Fruit fly (Drosophila melanogaster): ENCODE results near the gene Mnat9.
A peak's percentile ranks its signal among the peaks of the same experiment; 100 is the strongest.

The Mnat9 gene

DNA sequence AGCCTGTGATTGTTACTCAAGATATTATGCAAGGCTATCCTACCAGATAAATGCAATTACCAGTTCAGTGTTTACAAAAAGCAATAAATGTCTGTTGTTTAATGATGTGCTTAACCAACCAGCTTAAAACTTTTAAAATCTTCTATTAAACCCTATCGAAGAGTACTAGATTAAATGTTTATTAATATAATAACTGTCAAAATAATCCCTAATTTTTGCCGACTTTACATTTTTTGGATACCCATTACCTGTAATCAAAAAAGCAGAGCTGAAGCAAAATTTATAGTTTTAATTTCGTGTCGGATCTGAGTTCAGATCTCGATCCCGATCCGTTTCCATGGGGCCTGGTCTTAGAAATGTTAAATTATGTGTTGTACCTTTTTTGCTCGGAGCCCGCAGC is 25.7 kb downstream of the Mnat9 start, which contains the start of gene CG1638:
Gene CG1638 (plus strand): TSS at position 301 of the 400 bp plus-strand sequence.
- TF ChIP-seq woc (GFP tag; optimal IDR thresholded peaks at IDR 0.05) (no peak), sv (GFP tag; optimal IDR thresholded peaks at IDR 0.05) (no peak), GATAd (GFP tag; optimal IDR thresholded peaks at IDR 0.05) (no peak), lola (GFP tag; optimal IDR thresholded peaks at IDR 0.05) (no peak)

DNA sequence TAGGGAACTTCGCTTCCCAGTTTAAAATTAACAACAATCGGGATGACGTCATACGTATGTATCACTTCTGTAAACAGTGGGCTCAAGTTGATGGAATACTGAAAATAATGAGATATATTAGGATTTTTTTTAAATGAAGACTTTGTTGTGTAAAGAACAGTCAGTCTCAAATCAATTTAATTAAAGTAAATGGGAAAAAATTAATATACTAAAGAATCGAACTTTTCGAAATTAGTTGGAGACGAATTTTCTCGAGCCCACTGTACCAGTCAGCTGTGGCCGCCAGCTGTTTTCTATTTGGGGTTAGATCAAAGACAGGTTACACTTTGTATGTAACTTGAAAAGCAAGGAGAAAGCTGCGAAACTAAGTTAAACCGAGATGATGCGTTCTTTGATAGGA is 27.6 kb downstream of the Mnat9 start, which contains the start of gene CG1635:
Gene CG1635 (plus strand): TSS at position 300 of the 400 bp plus-strand sequence.
- TF ChIP-seq rgr (GFP tag; optimal IDR thresholded peaks at IDR 0.05), result peak; percentile 99
- TF ChIP-seq jim (GFP tag; optimal IDR thresholded peaks at IDR 0.05), result no peak
- TF ChIP-seq Hr78 (GFP tag; optimal IDR thresholded peaks at IDR 0.05), result no peak
- TF ChIP-seq Jra (GFP tag; optimal IDR thresholded peaks at IDR 0.05), result no peak
- no peak for TF ChIP-seq usp (GFP tag; optimal IDR thresholded peaks at IDR 0.05)
- TF ChIP-seq CG9705 (GFP tag; optimal IDR thresholded peaks at IDR 0.05), result peak; percentile 97
- no peak for TF ChIP-seq lola (GFP tag; optimal IDR thresholded peaks at IDR 0.05)
- no peak for TF ChIP-seq Dfd (GFP tag; optimal IDR thresholded peaks at IDR 0.05)
- peak; percentile 97 for TF ChIP-seq CG32264 (GFP tag; optimal IDR thresholded peaks at IDR 0.05)
- TF ChIP-seq GATAd (GFP tag; optimal IDR thresholded peaks at IDR 0.05), result peak; percentile 93
- TF ChIP-seq h (GFP tag; optimal IDR thresholded peaks at IDR 0.05), result peak; percentile 97
- TF ChIP-seq dsf (GFP tag; optimal IDR thresholded peaks at IDR 0.05; ENCODE audit: borderline replicate concordance), result peak; percentile 96
- TF ChIP-seq dl (GFP tag; optimal IDR thresholded peaks at IDR 0.05; ENCODE audit: insufficient read depth in 1 of 2, partially characterized antibody in 2 of 2), result no peak
- peak; percentile 95 to 99 for TF ChIP-seq foxo (GFP tag; optimal IDR thresholded peaks at IDR 0.05)
- peak; percentile 97 for TF ChIP-seq fru (GFP tag; optimal IDR thresholded peaks at IDR 0.05)
- TF ChIP-seq sage (GFP tag; optimal IDR thresholded peaks at IDR 0.05), result no peak
- no peak for TF ChIP-seq Mio (GFP tag; optimal IDR thresholded peaks at IDR 0.05)
- TF ChIP-seq br (GFP tag; optimal IDR thresholded peaks at IDR 0.05), result peak; percentile 99
- peak; percentile 97 for TF ChIP-seq ey (GFP tag; optimal IDR thresholded peaks at IDR 0.05)
- no peak for TF ChIP-seq Abd-B (GFP tag; optimal IDR thresholded peaks at IDR 0.05)
- no peak for TF ChIP-seq CrebA (GFP tag; optimal IDR thresholded peaks at IDR 0.05; ENCODE audit: borderline replicate concordance)
- TF ChIP-seq Dif (GFP tag; optimal IDR thresholded peaks at IDR 0.05; ENCODE audit: partially characterized antibody), result no peak
- peak; percentile 97 for TF ChIP-seq psq (GFP tag; optimal IDR thresholded peaks at IDR 0.05)
- TF ChIP-seq Hr83 (GFP tag; optimal IDR thresholded peaks at IDR 0.05; ENCODE audit: poor library complexity, severe bottlenecking), result peak; percentile 67
- TF ChIP-seq pan (optimal IDR thresholded peaks at IDR 0.05), result no peak
- TF ChIP-seq brk (GFP tag; optimal IDR thresholded peaks at IDR 0.05), result no peak
- TF ChIP-seq HLH106 (tag; optimal IDR thresholded peaks at IDR 0.05), result peak; percentile 99
- TF ChIP-seq dmrt93B (GFP tag; optimal IDR thresholded peaks at IDR 0.05), result peak; percentile 95
- no peak for TF ChIP-seq N (GFP tag; optimal IDR thresholded peaks at IDR 0.05)
- no peak for TF ChIP-seq tai (GFP tag; optimal IDR thresholded peaks at IDR 0.05)
- TF ChIP-seq woc (GFP tag; optimal IDR thresholded peaks at IDR 0.05), result no peak
- peak; percentile 98 for TF ChIP-seq OdsH (GFP tag; optimal IDR thresholded peaks at IDR 0.05)
- no peak for TF ChIP-seq Hnf4 (GFP tag; optimal IDR thresholded peaks at IDR 0.05)
- TF ChIP-seq Myc (optimal IDR thresholded peaks at IDR 0.05), result no peak
- TF ChIP-seq Sp1 (GFP tag; optimal IDR thresholded peaks at IDR 0.05), result peak; percentile 99
- TF ChIP-seq sv (GFP tag; optimal IDR thresholded peaks at IDR 0.05), result peak; percentile 98
- TF ChIP-seq Rel (GFP tag; optimal IDR thresholded peaks at IDR 0.05), result peak; percentile 87
- TF ChIP-seq Rel (tag; optimal IDR thresholded peaks at IDR 0.05), result peak; percentile 92
- no peak for TF ChIP-seq Vsx2 (GFP tag; optimal IDR thresholded peaks at IDR 0.05; ENCODE audit: partially characterized antibody)

DNA sequence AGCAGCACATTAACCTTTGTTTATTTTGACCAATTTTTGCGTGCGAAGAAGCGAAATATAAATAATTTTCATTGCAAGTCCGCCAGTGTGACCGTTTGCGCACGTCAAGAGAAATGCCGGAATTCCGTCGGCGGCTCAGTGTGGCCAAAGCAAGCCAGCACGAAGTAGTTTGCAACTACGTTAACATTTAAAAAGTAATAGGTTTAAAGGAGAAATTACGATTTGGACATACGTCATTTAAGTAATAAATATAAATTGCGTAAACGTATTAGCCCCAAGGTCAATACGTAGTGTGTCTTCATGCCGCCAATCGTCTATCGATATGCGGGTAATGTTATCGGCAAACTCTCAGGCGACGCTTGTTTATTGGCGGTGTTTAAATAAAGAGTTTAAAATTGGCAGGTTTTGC is 35.4 kb downstream of the Mnat9 start, which contains the start of the genes pygo and rod:
Gene pygo (minus strand): TSS at position 114 of the 409 bp plus-strand sequence.
Gene rod (plus strand): TSS at position 366 of the 409 bp plus-strand sequence.
- TF ChIP-seq dsf (GFP tag; optimal IDR thresholded peaks at IDR 0.05; ENCODE audit: borderline replicate concordance), result no peak
- TF ChIP-seq psq (GFP tag; optimal IDR thresholded peaks at IDR 0.05), result no peak
- no peak for TF ChIP-seq Vsx2 (GFP tag; optimal IDR thresholded peaks at IDR 0.05; ENCODE audit: partially characterized antibody)
- TF ChIP-seq dmrt93B (GFP tag; optimal IDR thresholded peaks at IDR 0.05), result no peak
- TF ChIP-seq Dfd (GFP tag; optimal IDR thresholded peaks at IDR 0.05), result no peak
- TF ChIP-seq brk (GFP tag; optimal IDR thresholded peaks at IDR 0.05), result no peak
- TF ChIP-seq jim (GFP tag; optimal IDR thresholded peaks at IDR 0.05), result no peak
- TF ChIP-seq tai (GFP tag; optimal IDR thresholded peaks at IDR 0.05), result no peak
- TF ChIP-seq lola (GFP tag; optimal IDR thresholded peaks at IDR 0.05), result no peak
- TF ChIP-seq foxo (GFP tag; optimal IDR thresholded peaks at IDR 0.05), result no peak
- no peak for TF ChIP-seq rgr (GFP tag; optimal IDR thresholded peaks at IDR 0.05)
- TF ChIP-seq Sp1 (GFP tag; optimal IDR thresholded peaks at IDR 0.05), result no peak
- no peak for TF ChIP-seq h (GFP tag; optimal IDR thresholded peaks at IDR 0.05)
- TF ChIP-seq N (GFP tag; optimal IDR thresholded peaks at IDR 0.05), result no peak
- no peak for TF ChIP-seq CG32264 (GFP tag; optimal IDR thresholded peaks at IDR 0.05)
- TF ChIP-seq OdsH (GFP tag; optimal IDR thresholded peaks at IDR 0.05), result no peak
- TF ChIP-seq Myc (optimal IDR thresholded peaks at IDR 0.05), result no peak
- no peak for TF ChIP-seq Mio (GFP tag; optimal IDR thresholded peaks at IDR 0.05)
